Fruit fly (Drosophila melanogaster) whole organism, pupa: ENCODE measurements around the gene PsGEF.

Source experiments
- CG4496 ChIP-seq: fragments of 200-800 bp; sonication (Bioruptor generic); IDR thresholded peaks from 3 replicates; pipeline ENCODE4 v1.3.6; 2022; ENCODE audit warnings: missing biosample characterization, missing genetic modification characterization
- EcR ChIP-seq: fragments of 200-800 bp; sonication (Bioruptor generic); optimal IDR thresholded peaks from 3 replicates; lab custom pipeline; 2019; ENCODE audit warnings: missing biosample characterization, missing genetic modification characterization, mild to moderate bottlenecking, moderate library complexity, missing genetic modification reagents
- Ets98B ChIP-seq: fragments of 200-800 bp; sonication (Bioruptor generic); IDR thresholded peaks from 2 replicates; pipeline ENCODE4 v1.3.6; 2022; ENCODE audit warnings: missing biosample characterization, missing genetic modification characterization
- fd96Ca ChIP-seq: fragments of 200-800 bp; sonication (Bioruptor generic); IDR thresholded peaks from 3 replicates; pipeline ENCODE4 v1.3.6; 2022; ENCODE audit warnings: missing biosample characterization, missing genetic modification characterization

DNA sequence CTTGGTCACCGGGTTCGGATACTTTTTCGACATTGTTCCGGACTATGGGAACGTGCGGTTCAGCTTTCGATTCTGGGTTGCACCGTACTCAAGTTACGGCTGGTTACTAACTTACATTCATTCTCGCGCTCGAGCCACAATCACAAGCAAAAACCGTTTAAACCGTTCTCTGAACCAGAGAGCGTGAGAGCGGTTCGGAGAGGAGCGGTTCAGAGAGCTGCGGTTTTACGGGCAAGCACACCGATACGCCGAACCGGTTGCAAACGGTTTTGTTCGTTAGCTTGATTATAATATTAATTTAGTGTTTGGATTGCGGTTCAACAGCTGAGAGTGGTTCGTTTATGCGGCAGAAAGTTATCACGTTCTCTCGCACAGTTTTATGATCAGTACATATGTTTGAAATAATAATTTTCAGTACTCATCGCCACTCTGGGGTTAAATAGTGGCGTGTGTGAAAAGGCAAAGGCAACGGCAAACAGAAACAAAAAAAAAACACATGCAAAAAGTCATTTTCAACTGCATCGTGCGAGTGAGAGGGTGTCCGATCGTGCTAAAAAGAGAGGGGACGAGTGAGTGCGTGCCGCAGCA is 61.7 kb downstream of the PsGEF start, which contains the start of gene CG14050:
- TF ChIP-seq fd96Ca (no peak), Ets98B (GFP tag; lab: Robert Waterston, UW) (no peak), CG4496 (GFP tag; lab: Robert Waterston, UW) (no peak), EcR (GFP tag; lab: Kevin White, UChicago) (no peak)
